Worm (Caenorhabditis elegans) whole organism, L2 larva: ENCODE data around the gene toh-1.

ENCODE experiments used
- ZK546.5 ChIP-seq: sonication (generic microtip); optimal IDR thresholded peaks from 2 replicates; lab custom pipeline; 2017; ENCODE audit warnings: missing biosample characterization, missing genetic modification characterization
- alr-1 ChIP-seq: fragments of 150-350 bp; optimal IDR thresholded peaks from 2 replicates; lab custom pipeline; 2014; ENCODE audit warnings: missing biosample characterization, missing genetic modification characterization
- blmp-1 ChIP-seq: sonication (generic microtip); optimal IDR thresholded peaks from 2 replicates; lab custom pipeline; 2017; ENCODE audit warnings: missing genetic modification characterization, mild to moderate bottlenecking, missing compliant biosample characterization, antibody characterized with exemption, moderate library complexity; ENCODE audit not compliant: insufficient read depth
- fos-1 ChIP-seq: fragments of 150-350 bp; optimal IDR thresholded peaks from 2 replicates; lab custom pipeline; 2014; ENCODE audit warnings: missing biosample characterization, missing genetic modification characterization
- lin-11 ChIP-seq: fragments of 150-350 bp; sonication (generic microtip); optimal IDR thresholded peaks from 2 replicates; lab custom pipeline; 2014; ENCODE audit warnings: missing biosample characterization, missing genetic modification characterization, inconsistent platforms, mixed read lengths
- lin-13 ChIP-seq: fragments of 150-350 bp; optimal IDR thresholded peaks from 2 replicates; lab custom pipeline; 2014; ENCODE audit warnings: missing biosample characterization, missing genetic modification reagents, missing genetic modification characterization
- lsy-2 ChIP-seq, 2 experiments: fragments of 150-350 bp in 1 of 2; sonication (generic microtip) in 1 of 2; optimal IDR thresholded peaks; 2 replicates each; lab custom pipeline; 2014 to 2017; ENCODE audit warnings: missing biosample characterization in 2 of 2, missing genetic modification characterization in 2 of 2
- mdl-1 ChIP-seq, 2 experiments: fragments of 150-350 bp in 1 of 2; sonication (generic microtip) in 1 of 2; optimal IDR thresholded peaks; 2 replicates each; lab custom pipeline; 2017; ENCODE audit warnings: missing biosample characterization in 2 of 2, missing genetic modification characterization in 2 of 2
- nhr-10 ChIP-seq: sonication (generic microtip); optimal IDR thresholded peaks from 2 replicates; lab custom pipeline; 2017; ENCODE audit warnings: missing biosample characterization, missing genetic modification characterization
- nhr-11 ChIP-seq: fragments of 150-350 bp; optimal IDR thresholded peaks from 2 replicates; lab custom pipeline; 2014; ENCODE audit warnings: missing biosample characterization, missing genetic modification characterization
- nhr-12 ChIP-seq: fragments of 150-350 bp; optimal IDR thresholded peaks from 2 replicates; lab custom pipeline; 2014; ENCODE audit warnings: missing biosample characterization, missing genetic modification characterization
- nhr-23 ChIP-seq: fragments of 150-350 bp; optimal IDR thresholded peaks from 2 replicates; lab custom pipeline; 2014; ENCODE audit warnings: missing biosample characterization, missing genetic modification reagents, missing genetic modification characterization
- nhr-237 ChIP-seq: fragments of 150-350 bp; optimal IDR thresholded peaks from 2 replicates; lab custom pipeline; 2014; ENCODE audit warnings: missing biosample characterization, missing genetic modification characterization
- nhr-6 ChIP-seq: fragments of 150-350 bp; optimal IDR thresholded peaks from 2 replicates; lab custom pipeline; 2014; ENCODE audit warnings: missing biosample characterization, missing genetic modification characterization
- nhr-77 ChIP-seq: fragments of 150-350 bp; optimal IDR thresholded peaks from 2 replicates; lab custom pipeline; 2014; ENCODE audit warnings: missing biosample characterization, missing genetic modification characterization
- peb-1 ChIP-seq: fragments of 150-350 bp; optimal IDR thresholded peaks from 2 replicates; lab custom pipeline; 2014; ENCODE audit warnings: missing biosample characterization, missing genetic modification characterization
- skn-1 ChIP-seq: sonication (generic microtip); optimal IDR thresholded peaks from 2 replicates; lab custom pipeline; 2017; ENCODE audit warnings: missing biosample characterization, missing genetic modification characterization
- snpc-4 ChIP-seq: fragments of 150-350 bp; optimal IDR thresholded peaks from 2 replicates; lab custom pipeline; 2014; ENCODE audit warnings: missing biosample characterization, missing genetic modification characterization
- unc-39 ChIP-seq: fragments of 150-350 bp; optimal IDR thresholded peaks from 2 replicates; lab custom pipeline; 2014; ENCODE audit warnings: missing biosample characterization, missing genetic modification characterization
- ztf-1 ChIP-seq: fragments of 200-800 bp; sonication (Bioruptor generic); conservative IDR thresholded peaks from 2 replicates; pipeline ENCODE4 v1.3.6; 2022; ENCODE audit warnings: missing genetic modification characterization, missing compliant biosample characterization
- ztf-4 ChIP-seq: fragments of 150-350 bp; optimal IDR thresholded peaks from 2 replicates; lab custom pipeline; 2014; ENCODE audit warnings: missing biosample characterization, missing genetic modification characterization

The toh-1 gene

ce11 chrIII:3768200-3768599, 40.6 kb downstream of the toh-1 start, which contains the start of gene gmeb-3:
gmeb-3 (plus strand) TSS chrIII:3768500.
- TF ChIP-seq skn-1 (tag; lab: Kevin White, UChicago) = no peak
- TF ChIP-seq lin-11 (tag; lab: Kevin White, UChicago) = no peak
- TF ChIP-seq alr-1 = no peak
- no peak for TF ChIP-seq nhr-237 (tag; lab: Kevin White, UChicago)

- no peak for TF ChIP-seq lsy-2 (tag; optimal IDR thresholded peaks at IDR 0.05; lab: Kevin White, UChicago)
- TF ChIP-seq alr-1 = no peak
- TF ChIP-seq ztf-4 (tag; lab: Kevin White, UChicago) = no peak
- TF ChIP-seq nhr-12 (tag; lab: Kevin White, UChicago) = no peak
- no peak for TF ChIP-seq lin-13 (GFP tag; lab: Kevin White, UChicago)
- no peak for TF ChIP-seq nhr-237 (tag; lab: Kevin White, UChicago)
- TF ChIP-seq peb-1 (tag; lab: Kevin White, UChicago) = no peak
- no peak for TF ChIP-seq fos-1 (tag; lab: Kevin White, UChicago)
- no peak for TF ChIP-seq ZK546.5 (tag; lab: Kevin White, UChicago)
- no peak for TF ChIP-seq mdl-1 (tag; optimal IDR thresholded peaks at IDR 0.05; lab: Kevin White, UChicago)
- no peak for TF ChIP-seq unc-39
- no peak for TF ChIP-seq nhr-77 (tag; lab: Kevin White, UChicago)
- TF ChIP-seq nhr-10 = no peak
- TF ChIP-seq ztf-1 (GFP tag; lab: Robert Waterston, UW) = no peak
These were observed 43.4 kb downstream of the toh-1 start, which contains the start of gene C44F1.1 for ce11 chrIII:3765460-3765859. C44F1.1 (minus strand) TSS chrIII:3765560.

- TF ChIP-seq blmp-1 (tag; lab: Kevin White, UChicago) (no peak), snpc-4 (peak; percentile 13), nhr-237 (tag; lab: Kevin White, UChicago) (no peak)
These were observed 44.2 kb downstream of the toh-1 start for ce11 chrIII:3764584-3764983.

- TF ChIP-seq lin-11 (tag; lab: Kevin White, UChicago) (no peak), fos-1 (tag; lab: Kevin White, UChicago) (peak; percentile 87)
These were observed 44.8 kb downstream of the toh-1 start for ce11 chrIII:3764043-3764442.

DNA sequence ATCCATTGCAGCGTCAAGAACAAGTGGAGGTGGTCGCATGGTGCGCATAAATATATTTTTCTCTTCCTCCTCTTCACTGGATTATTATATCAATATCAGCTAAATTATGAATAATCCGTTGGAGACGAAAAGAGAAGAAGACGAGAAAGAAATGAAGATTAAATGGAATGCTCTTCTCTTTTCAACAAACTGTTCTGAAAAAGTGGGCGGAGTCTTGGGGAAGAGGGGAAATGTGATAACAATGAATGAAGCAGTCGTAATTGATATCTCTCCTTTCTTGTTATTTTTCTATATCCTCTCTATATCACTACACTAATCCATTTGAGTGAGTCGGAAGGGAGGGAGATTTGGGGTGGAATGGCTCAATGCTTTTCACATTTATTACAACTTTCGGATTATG, 49.5 kb downstream of the toh-1 start, which contains the start of gene arcp-1:
TSS of gene arcp-1 (minus strand) at position 101 of the 400 bp plus-strand sequence.
- no peak for TF ChIP-seq lsy-2 (tag; optimal IDR thresholded peaks at IDR 0.05; lab: Kevin White, UChicago)
- TF ChIP-seq nhr-6 = no peak
- no peak for TF ChIP-seq nhr-77 (tag; lab: Kevin White, UChicago)
- no peak for TF ChIP-seq nhr-11 (tag; lab: Kevin White, UChicago)
- TF ChIP-seq nhr-23 (tag; lab: Kevin White, UChicago) = no peak
